Fruit fly (Drosophila melanogaster): Measurements from ENCODE around the gene Amnionless.

The Amnionless gene

DNA sequence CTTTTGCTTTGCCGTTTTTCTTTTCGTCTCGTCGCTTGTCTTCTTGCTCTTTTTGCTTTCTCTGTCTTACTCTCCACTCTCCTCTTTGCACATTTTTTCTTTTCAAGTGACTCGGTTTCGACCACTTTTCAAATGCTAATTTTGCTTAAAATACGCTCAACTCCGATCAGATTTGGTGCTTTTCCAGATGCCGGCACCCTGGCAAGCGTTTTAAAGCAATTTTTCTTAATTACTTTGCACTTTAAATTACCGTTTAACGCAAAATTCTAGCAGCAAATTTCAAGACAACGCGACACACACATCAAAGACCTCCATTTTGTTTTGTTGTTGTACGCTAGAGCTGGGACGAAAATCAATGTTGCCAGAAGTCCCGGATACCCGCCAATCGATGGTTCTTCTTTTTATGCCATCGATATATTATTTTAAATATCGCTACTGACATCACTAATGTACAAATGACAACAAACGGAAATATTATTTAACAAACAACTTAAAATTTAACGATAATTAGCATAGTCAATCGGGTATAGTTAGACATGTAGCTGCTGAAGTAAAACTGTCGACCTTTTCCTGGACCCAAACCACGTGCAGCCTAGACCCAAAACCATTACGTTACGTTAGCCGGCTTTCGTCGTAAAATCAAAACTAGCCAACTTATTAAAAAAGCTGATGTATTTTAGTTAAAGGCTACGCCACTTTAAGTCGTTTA lies 38.3 kb downstream of the Amnionless start, which contains the start of gene kis (continued):
- TF ChIP-seq CG10979 (tag; optimal IDR thresholded peaks at IDR 0.05) (peak; percentile 1), crol (GFP tag; IDR thresholded peaks at IDR 0.05) (peak; percentile 52), disco-r (GFP tag; optimal IDR thresholded peaks at IDR 0.05) (peak; percentile 22), CG9215 (GFP tag; IDR thresholded peaks at IDR 0.05) (peak; percentile 34; the same call in 1 of the 2 replicates), CG17186 (GFP tag; optimal IDR thresholded peaks at IDR 0.05) (peak; percentile 34), Camta (GFP tag; optimal IDR thresholded peaks at IDR 0.05) (peak; percentile 48), Vsx1 (GFP tag; optimal IDR thresholded peaks at IDR 0.05) (no peak), Oaz (GFP tag; IDR thresholded peaks at IDR 0.05) (no peak), CG9437 (GFP tag; optimal IDR thresholded peaks at IDR 0.05) (peak; percentile 100), Bdp1 (GFP tag; optimal IDR thresholded peaks at IDR 0.05) (peak; percentile 41), Nf-YA (GFP tag; IDR thresholded peaks at IDR 0.05) (no peak), dimm (GFP tag; IDR thresholded peaks at IDR 0.05) (no peak), CG14965 (GFP tag; optimal IDR thresholded peaks at IDR 0.05; ENCODE audit: borderline replicate concordance) (no peak), CG7786 (GFP tag; optimal IDR thresholded peaks at IDR 0.05) (no peak), dm (GFP tag; optimal IDR thresholded peaks at IDR 0.05) (peak; percentile 55), p53 (GFP tag; optimal IDR thresholded peaks at IDR 0.05) (no peak), Spps (tag; optimal IDR thresholded peaks at IDR 0.05) (no peak), CG32532 (GFP tag; IDR thresholded peaks at IDR 0.05) (peak; percentile 68), CG12104 (GFP tag; optimal IDR thresholded peaks at IDR 0.05) (no peak), CG11695 (GFP tag; IDR thresholded peaks at IDR 0.05) (no peak), Stat92E (GFP tag; optimal IDR thresholded peaks at IDR 0.05) (peak in 1 of 3 experiments; percentile 74), CG14667 (GFP tag; IDR thresholded peaks at IDR 0.05) (no peak), shn (GFP tag; optimal IDR thresholded peaks at IDR 0.05) (peak; percentile 31), CG18011 (GFP tag; optimal IDR thresholded peaks at IDR 0.05) (peak; percentile 27), sna (GFP tag; IDR thresholded peaks at IDR 0.05; ENCODE audit: partially characterized antibody) (peak; percentile 97), CG7372 (GFP tag; IDR thresholded peaks at IDR 0.05) (no peak), Adf1 (GFP tag; IDR thresholded peaks at IDR 0.05) (peak; percentile 41), dan (GFP tag; IDR thresholded peaks at IDR 0.05) (no peak), Mad (GFP tag; optimal IDR thresholded peaks at IDR 0.05) (peak; percentile 43), CG5953 (GFP tag; IDR thresholded peaks at IDR 0.05) (no peak), TFAM (GFP tag; optimal IDR thresholded peaks at IDR 0.05) (no peak), row (GFP tag; IDR thresholded peaks at IDR 0.05) (peak; percentile 61), jing (GFP tag; optimal IDR thresholded peaks at IDR 0.05) (no peak), CG17361 (GFP tag; IDR thresholded peaks at IDR 0.05) (0 out of 3 replicates have a peak, but pooled peaks have one; percentile 41), Meics (GFP tag; optimal IDR thresholded peaks at IDR 0.05) (peak; percentile 30), CG4730 (GFP tag; IDR thresholded peaks at IDR 0.05) (no peak), Atf6 (GFP tag; IDR thresholded peaks at IDR 0.05) (no peak), pzg (GFP tag; optimal IDR thresholded peaks at IDR 0.05) (peak; percentile 95), stc (GFP tag; IDR thresholded peaks at IDR 0.05) (no peak), CG12219 (GFP tag; optimal IDR thresholded peaks at IDR 0.05) (no peak), CG13775 (GFP tag; optimal IDR thresholded peaks at IDR 0.05) (peak; percentile 21), CG17385 (GFP tag; optimal IDR thresholded peaks at IDR 0.05) (peak; percentile 1), CG34376 (GFP tag; optimal IDR thresholded peaks at IDR 0.05) (peak; percentile 47), CG8089 (GFP tag; optimal IDR thresholded peaks at IDR 0.05) (no peak), CG10209 (GFP tag; optimal IDR thresholded peaks at IDR 0.05) (peak; percentile 29), CG6765 (GFP tag; optimal IDR thresholded peaks at IDR 0.05) (no peak), CG15479 (GFP tag; optimal IDR thresholded peaks at IDR 0.05) (no peak), HLH3B (GFP tag; IDR thresholded peaks at IDR 0.05) (no peak; the same call in 1 of the 2 replicates), gsb-n (tag; optimal IDR thresholded peaks at IDR 0.05) (peak; percentile 68), CG8281 (tag; optimal IDR thresholded peaks at IDR 0.05) (no peak)
